Fruit fly (Drosophila melanogaster) whole organism, embryonic: Measurements from ENCODE around the gene CG31798.

Experiments
- Asciz ChIP-seq: fragments of 200-800 bp; sonication (Bioruptor generic); optimal IDR thresholded peaks from 2 replicates; lab custom pipeline; 2017; ENCODE audit warnings: missing biosample characterization, mild to moderate bottlenecking, missing genetic modification characterization, missing genetic modification reagents
- Awh ChIP-seq: fragments of 200-800 bp; sonication (Bioruptor generic); IDR thresholded peaks from 2 replicates; pipeline ENCODE4, ENCODE4 v1.3.6; 2022; ENCODE audit warnings: missing biosample characterization, missing genetic modification characterization
- CG10147 ChIP-seq: fragments of 200-800 bp; sonication (Bioruptor generic); optimal IDR thresholded peaks from 2 replicates; lab custom pipeline; 2019; ENCODE audit warnings: missing biosample characterization, mild to moderate bottlenecking, missing genetic modification characterization, moderate library complexity
- CG12104 ChIP-seq: fragments of 200-800 bp; sonication (Bioruptor generic); optimal IDR thresholded peaks from 3 replicates; lab custom pipeline; 2016; ENCODE audit warnings: missing biosample characterization, missing genetic modification characterization
- CG13775 ChIP-seq: fragments of 200-800 bp; sonication (Bioruptor generic); optimal IDR thresholded peaks from 3 replicates; lab custom pipeline; 2017; ENCODE audit warnings: missing biosample characterization, mild to moderate bottlenecking, missing genetic modification characterization
- CG14965 ChIP-seq: fragments of 200-800 bp; sonication (Bioruptor generic); optimal IDR thresholded peaks from 2 replicates; lab custom pipeline; 2016; ENCODE audit warnings: missing biosample characterization, missing genetic modification characterization, borderline replicate concordance
- CG1647 ChIP-seq: fragments of 200-800 bp; sonication (Bioruptor generic); optimal IDR thresholded peaks from 3 replicates; lab custom pipeline; 2016; ENCODE audit warnings: missing biosample characterization, missing genetic modification characterization
- CG16779 ChIP-seq: fragments of 200-800 bp; sonication (Bioruptor generic); IDR thresholded peaks from 2 replicates; pipeline ENCODE4 v1.3.6; 2022; ENCODE audit warnings: missing biosample characterization, missing genetic modification characterization
- CG17361 ChIP-seq: fragments of 200-800 bp; sonication (Bioruptor generic); IDR thresholded peaks from 3 replicates; pipeline ENCODE4 v1.3.6; 2022; ENCODE audit warnings: missing biosample characterization, missing genetic modification characterization
- CG2199 ChIP-seq: fragments of 200-800 bp; sonication (Bioruptor generic); IDR thresholded peaks from 3 replicates; pipeline ENCODE4 v1.3.6; 2022; ENCODE audit warnings: missing biosample characterization, missing genetic modification characterization
- CG30403 ChIP-seq: fragments of 200-800 bp; sonication (Bioruptor generic); optimal IDR thresholded peaks from 3 replicates; lab custom pipeline; 2016; ENCODE audit warnings: missing biosample characterization, missing genetic modification characterization
- CG34422 ChIP-seq: fragments of 200-800 bp; sonication (Bioruptor generic); IDR thresholded peaks from 3 replicates; pipeline ENCODE4 v1.3.6; 2022; ENCODE audit warnings: missing biosample characterization, missing genetic modification characterization
- CG43689 ChIP-seq: fragments of 200-800 bp; sonication (Bioruptor generic); IDR thresholded peaks from 2 replicates; pipeline ENCODE4 v1.3.6; 2022; ENCODE audit warnings: missing biosample characterization, missing genetic modification characterization
- CG5180 ChIP-seq: fragments of 200-800 bp; sonication (Bioruptor generic); optimal IDR thresholded peaks from 3 replicates; lab custom pipeline; 2017; ENCODE audit warnings: missing biosample characterization, missing genetic modification characterization, mild to moderate bottlenecking, moderate library complexity, missing genetic modification reagents
- CG6175 ChIP-seq: fragments of 200-800 bp; sonication (Bioruptor generic); IDR thresholded peaks from 3 replicates; pipeline ENCODE4 v1.3.6; 2022; ENCODE audit warnings: missing biosample characterization, missing genetic modification characterization
- CG7357 ChIP-seq: fragments of 200-800 bp; sonication (Bioruptor generic); IDR thresholded peaks from 3 replicates; pipeline ENCODE4 v1.3.6; 2022; ENCODE audit warnings: missing biosample characterization, missing genetic modification characterization
- CG8388 ChIP-seq: fragments of 200-800 bp; sonication (Bioruptor generic); optimal IDR thresholded peaks from 2 replicates; lab custom pipeline; 2019; ENCODE audit warnings: missing biosample characterization, mild to moderate bottlenecking, missing genetic modification characterization, moderate library complexity
- CG8478 ChIP-seq: fragments of >200 bp; optimal IDR thresholded peaks from 2 replicates; lab custom pipeline; 2018
- Dek ChIP-seq: fragments of 200-800 bp; sonication (Bioruptor generic); optimal IDR thresholded peaks from 3 replicates; lab custom pipeline; 2019; ENCODE audit warnings: missing biosample characterization, mild to moderate bottlenecking, missing genetic modification characterization, moderate library complexity
- Dll ChIP-seq: fragments of 200-800 bp; sonication (Bioruptor generic); IDR thresholded peaks from 4 replicates; pipeline ENCODE4 v1.3.6; 2022; ENCODE audit warnings: missing biosample characterization, missing genetic modification characterization; ENCODE audit not compliant: partially characterized antibody
- Doc3 ChIP-seq: fragments of 200-800 bp; sonication (Bioruptor generic); IDR thresholded peaks from 3 replicates; pipeline ENCODE4 v1.3.6; 2022; ENCODE audit warnings: missing biosample characterization, missing genetic modification characterization; ENCODE audit not compliant: partially characterized antibody
- Ets97D ChIP-seq: fragments of 200-800 bp; sonication (Bioruptor generic); optimal IDR thresholded peaks from 3 replicates; lab custom pipeline; 2016; ENCODE audit warnings: missing biosample characterization, missing genetic modification characterization
- Fer1 ChIP-seq: fragments of 200-800 bp; sonication (Bioruptor generic); optimal IDR thresholded peaks from 2 replicates; lab custom pipeline; 2017; ENCODE audit warnings: missing biosample characterization, mild to moderate bottlenecking, missing genetic modification characterization
- Hr3 ChIP-seq: fragments of 200-800 bp; sonication (Bioruptor generic); optimal IDR thresholded peaks from 3 replicates; lab custom pipeline; 2016; ENCODE audit warnings: missing biosample characterization, missing genetic modification characterization
- MTF-1 ChIP-seq: fragments of 200-800 bp; sonication (Bioruptor generic); optimal IDR thresholded peaks from 2 replicates; lab custom pipeline; 2018; ENCODE audit warnings: missing biosample characterization, mild to moderate bottlenecking, missing genetic modification characterization, borderline replicate concordance
- Med ChIP-seq: fragments of 200-800 bp; sonication (Bioruptor generic); peaks from one replicate; lab custom pipeline; 2016; ENCODE audit warnings: missing biosample characterization, missing genetic modification characterization, mild to moderate bottlenecking, inconsistent platforms, moderate library complexity
- Nf-YA ChIP-seq: fragments of 200-800 bp; sonication (Bioruptor generic); IDR thresholded peaks from 2 replicates; pipeline ENCODE4 v1.3.6; 2022; ENCODE audit warnings: missing biosample characterization, missing genetic modification characterization
- Nf-YB ChIP-seq: fragments of 200-800 bp; sonication (Bioruptor generic); optimal IDR thresholded peaks from 3 replicates; lab custom pipeline; 2019; ENCODE audit warnings: missing biosample characterization, mild to moderate bottlenecking, missing genetic modification characterization, moderate library complexity
- Scr ChIP-seq: fragments of 200-800 bp; sonication (Bioruptor generic); IDR thresholded peaks from 2 replicates; pipeline ENCODE4 v1.3.6; 2022; ENCODE audit warnings: missing biosample characterization, missing genetic modification characterization; ENCODE audit not compliant: partially characterized antibody
- Trl ChIP-seq, 3 experiments: fragments of >200 bp in 2 of 3; fragments of 200-800 bp in 1 of 3; sonication (Bioruptor generic) in 1 of 3; optimal IDR thresholded peaks; 2 replicates in 1 of 3; 3 replicates in 2 of 3; lab custom pipeline; 2016 to 2017; ENCODE audit warnings: missing biosample characterization in 1 of 3, missing genetic modification characterization in 1 of 3
- ara ChIP-seq: fragments of 200-800 bp; sonication (Bioruptor generic); IDR thresholded peaks from 2 replicates; pipeline ENCODE4 v1.3.6; 2022; ENCODE audit warnings: missing biosample characterization, missing genetic modification characterization
- ci ChIP-seq: fragments of 200-800 bp; sonication (Bioruptor generic); IDR thresholded peaks from 3 replicates; pipeline ENCODE4 v1.3.6; 2022; ENCODE audit warnings: missing biosample characterization, missing genetic modification characterization
- dmrt99B ChIP-seq: fragments of 200-800 bp; sonication (Bioruptor generic); optimal IDR thresholded peaks from 2 replicates; lab custom pipeline; 2018; ENCODE audit warnings: missing biosample characterization, mild to moderate bottlenecking, missing genetic modification characterization, moderate library complexity
- fd102C ChIP-seq: fragments of 200-800 bp; sonication (Bioruptor generic); optimal IDR thresholded peaks from 2 replicates; lab custom pipeline; 2018; ENCODE audit warnings: missing biosample characterization, mild to moderate bottlenecking, missing genetic modification characterization, moderate library complexity
- fu2 ChIP-seq: fragments of 200-800 bp; sonication (Bioruptor generic); optimal IDR thresholded peaks from 2 replicates; lab custom pipeline; 2016; ENCODE audit warnings: missing biosample characterization, missing genetic modification characterization
- gcm ChIP-seq: fragments of 200-800 bp; sonication (Bioruptor generic); optimal IDR thresholded peaks from 2 replicates; lab custom pipeline; 2019; ENCODE audit warnings: missing biosample characterization, mild to moderate bottlenecking, missing genetic modification characterization, moderate library complexity
- lola ChIP-seq, 3 experiments: fragments of >200 bp in 2 of 3; fragments of 200-800 bp in 1 of 3; sonication (Bioruptor generic) in 1 of 3; optimal IDR thresholded peaks; 2 replicates each; lab custom pipeline; 2017 to 2019; ENCODE audit warnings: missing biosample characterization in 3 of 3, missing genetic modification characterization in 3 of 3, mild to moderate bottlenecking in 1 of 3, moderate library complexity in 1 of 3
- maf-S ChIP-seq: fragments of 200-800 bp; sonication (Bioruptor generic); optimal IDR thresholded peaks from 2 replicates; lab custom pipeline; 2016; ENCODE audit warnings: missing biosample characterization, missing genetic modification characterization
- nau ChIP-seq: fragments of 200-800 bp; sonication (Bioruptor generic); optimal IDR thresholded peaks from 3 replicates; lab custom pipeline; 2017; ENCODE audit warnings: missing biosample characterization, mild to moderate bottlenecking, missing genetic modification characterization, missing genetic modification reagents
- nerfin-1 ChIP-seq: fragments of 200-800 bp; sonication (Bioruptor generic); optimal IDR thresholded peaks from 3 replicates; lab custom pipeline; 2019; ENCODE audit warnings: missing biosample characterization, mild to moderate bottlenecking, missing genetic modification characterization, moderate library complexity
- oc ChIP-seq: fragments of 200-800 bp; sonication (Bioruptor generic); optimal IDR thresholded peaks from 2 replicates; lab custom pipeline; 2018; ENCODE audit warnings: missing biosample characterization, mild to moderate bottlenecking, missing genetic modification characterization, moderate library complexity
- onecut ChIP-seq: fragments of 200-800 bp; sonication (Bioruptor generic); IDR thresholded peaks from 2 replicates; pipeline ENCODE4 v1.3.6; 2022; ENCODE audit warnings: missing biosample characterization, missing genetic modification characterization
- p53 ChIP-seq: fragments of 200-800 bp; sonication (Bioruptor generic); optimal IDR thresholded peaks from 2 replicates; lab custom pipeline; 2016; ENCODE audit warnings: missing biosample characterization, missing genetic modification characterization
- sens-2 ChIP-seq: fragments of 200-800 bp; sonication (Bioruptor generic); IDR thresholded peaks from 2 replicates; pipeline ENCODE4 v1.3.6; 2022; ENCODE audit warnings: missing biosample characterization, missing genetic modification characterization
- stc ChIP-seq: fragments of 200-800 bp; sonication (Bioruptor generic); IDR thresholded peaks from 2 replicates; pipeline ENCODE4 v1.3.6; 2022; ENCODE audit warnings: missing biosample characterization, missing genetic modification characterization
- tin ChIP-seq: fragments of 200-800 bp; sonication (Bioruptor generic); optimal IDR thresholded peaks from 3 replicates; lab custom pipeline; 2016; ENCODE audit warnings: missing biosample characterization, missing genetic modification characterization
- tio ChIP-seq: fragments of 200-800 bp; sonication (Bioruptor generic); optimal IDR thresholded peaks from 2 replicates; lab custom pipeline; 2017; ENCODE audit warnings: missing biosample characterization, missing genetic modification characterization, inconsistent platforms
- vfl ChIP-seq: fragments of 200-800 bp; sonication (Bioruptor generic); optimal IDR thresholded peaks from 2 replicates; lab custom pipeline; 2016; ENCODE audit warnings: missing biosample characterization, missing genetic modification characterization
- zen2 ChIP-seq: fragments of 200-800 bp; sonication (Bioruptor generic); IDR thresholded peaks from 3 replicates; pipeline ENCODE4 v1.3.6; 2022; ENCODE audit warnings: missing biosample characterization, missing genetic modification characterization; ENCODE audit not compliant: partially characterized antibody

Gene CG31798

DNA sequence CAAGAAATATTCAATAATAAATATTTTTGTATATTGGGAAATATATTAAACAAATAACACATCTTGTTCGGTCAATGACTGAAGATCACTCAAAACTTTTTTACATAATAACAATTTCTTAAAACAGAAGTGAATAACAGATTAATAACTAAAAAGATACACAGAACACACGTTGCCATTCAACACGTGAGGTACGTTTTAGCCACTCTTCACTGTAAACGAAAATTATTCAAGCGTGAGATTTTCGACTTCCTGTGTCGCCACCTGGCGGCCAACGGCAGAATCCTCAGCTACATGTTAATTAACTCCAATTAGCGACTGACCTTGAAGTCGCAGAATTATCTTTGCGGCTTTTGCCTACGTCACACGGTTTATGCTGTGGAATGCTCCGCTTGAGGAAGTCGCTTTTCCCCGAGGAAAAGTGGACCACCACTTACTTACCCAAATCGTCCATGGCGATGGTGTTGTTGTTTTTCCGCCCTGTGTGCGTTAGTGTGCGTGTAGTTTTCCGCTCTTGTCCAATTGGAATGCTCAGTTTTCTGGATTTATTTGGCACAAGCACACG is 31.9 kb downstream of the CG31798 start (continued):
- TF ChIP-seq dmrt99B = peak; percentile 78
- TF ChIP-seq CG14965 (GFP tag; lab: Kevin White, UChicago) = peak; percentile 95
- peak; percentile 53 for TF ChIP-seq CG43689 (GFP tag; lab: Robert Waterston, UW)
- TF ChIP-seq CG10147 (GFP tag; lab: Kevin White, UChicago) = peak; percentile 66
- no peak for TF ChIP-seq Dll
- peak; percentile 52; the same call in 1 of the 2 replicates for TF ChIP-seq stc (GFP tag; lab: Robert Waterston, UW)
- TF ChIP-seq Nf-YA (GFP tag; lab: Robert Waterston, UW) = peak; percentile 39; the same call in 1 of the 2 replicates
- TF ChIP-seq fd102C (GFP tag; lab: Kevin White, UChicago) = no peak
- TF ChIP-seq CG16779 = no peak
- no peak for TF ChIP-seq CG8478 (lab: Kevin White, UChicago)
- peak; percentile 81 for TF ChIP-seq Awh (GFP tag; lab: Robert Waterston, UW)
- peak; percentile 17 for TF ChIP-seq gcm (GFP tag; lab: Kevin White, UChicago)
- peak; percentile 77 for TF ChIP-seq tio (GFP tag; lab: Kevin White, UChicago)
- TF ChIP-seq fu2 (GFP tag; lab: Kevin White, UChicago) = peak; percentile 38
- TF ChIP-seq ci (GFP tag; lab: Robert Waterston, UW) = peak; percentile 77
- peak; percentile 91 for TF ChIP-seq nerfin-1 (tag; lab: Kevin White, UChicago)
- peak; percentile 66; the same call in 1 of the 2 replicates for TF ChIP-seq sens-2
- peak; percentile 92 for TF ChIP-seq Med
- peak; percentile 55; the same call in 2 of the 3 replicates for TF ChIP-seq CG34422 (GFP tag; lab: Robert Waterston, UW)
- TF ChIP-seq CG2199 (GFP tag; lab: Robert Waterston, UW) = peak; percentile 82; the same call in 1 of the 3 replicates
- peak; percentile 42 for TF ChIP-seq CG12104 (GFP tag; lab: Kevin White, UChicago)
- peak; percentile 54 for TF ChIP-seq tin (GFP tag; lab: Kevin White, UChicago)
- TF ChIP-seq CG7357 (GFP tag; lab: Robert Waterston, UW) = no peak
- TF ChIP-seq lola (GFP tag; optimal IDR thresholded peaks at IDR 0.05; lab: Kevin White, UChicago) = peak in 1 of 3 experiments; percentile 62
- TF ChIP-seq CG5180 (GFP tag; lab: Kevin White, UChicago) = peak; percentile 44
- TF ChIP-seq Asciz = peak; percentile 32
- peak; percentile 83 for TF ChIP-seq CG30403 (GFP tag; lab: Kevin White, UChicago)
- peak; percentile 55 for TF ChIP-seq Hr3
- no peak for TF ChIP-seq p53 (GFP tag; lab: Kevin White, UChicago)
- no peak for TF ChIP-seq CG1647 (GFP tag; lab: Kevin White, UChicago)
- peak; percentile 55 for TF ChIP-seq Fer1 (GFP tag; lab: Kevin White, UChicago)
- peak; percentile 71 for TF ChIP-seq onecut (GFP tag; lab: Robert Waterston, UW)
- TF ChIP-seq Trl (optimal IDR thresholded peaks at IDR 0.05; lab: Kevin White, UChicago) = no peak
- TF ChIP-seq Trl (GFP tag; optimal IDR thresholded peaks at IDR 0.05; lab: Kevin White, UChicago) = peak; percentile 52
- TF ChIP-seq Dek (tag; lab: Kevin White, UChicago) = peak; percentile 62
- peak; percentile 32 for TF ChIP-seq maf-S (GFP tag; lab: Kevin White, UChicago)
- TF ChIP-seq Nf-YB = no peak
- TF ChIP-seq Scr (GFP tag; lab: Robert Waterston, UW) = no peak
- peak; percentile 55 for TF ChIP-seq nau (GFP tag; lab: Kevin White, UChicago)
- TF ChIP-seq MTF-1 (GFP tag; lab: Kevin White, UChicago) = peak; percentile 53
- TF ChIP-seq ara (GFP tag; lab: Robert Waterston, UW) = peak; percentile 70
- TF ChIP-seq CG13775 (GFP tag; lab: Kevin White, UChicago) = peak; percentile 66
- no peak for TF ChIP-seq Doc3 (GFP tag; lab: Robert Waterston, UW)
- TF ChIP-seq vfl (GFP tag; lab: Kevin White, UChicago) = peak; percentile 40
- TF ChIP-seq CG8388 = peak; percentile 72
- no peak for TF ChIP-seq zen2 (GFP tag; lab: Robert Waterston, UW)
- TF ChIP-seq CG17361 = peak; percentile 82
- TF ChIP-seq oc (tag; lab: Kevin White, UChicago) = peak; percentile 33
- TF ChIP-seq Ets97D (GFP tag; lab: Kevin White, UChicago) = no peak
- TF ChIP-seq CG6175 (GFP tag; lab: Robert Waterston, UW) = 0 out of 3 replicates have a peak, but pooled peaks have one; percentile 12
